Worm (Caenorhabditis elegans) whole organism, early embryonic: ENCODE results near the gene C53A5.13.

Experiments used
- B0310.2 ChIP-seq: sonication (generic microtip); optimal IDR thresholded peaks from 2 replicates; lab custom pipeline; 2016; ENCODE audit warnings: mild to moderate bottlenecking, missing genetic modification characterization, missing compliant biosample characterization
- F13C5.2 ChIP-seq: sonication (generic microtip); optimal IDR thresholded peaks from 2 replicates; lab custom pipeline; 2017; ENCODE audit warnings: mild to moderate bottlenecking, missing genetic modification characterization, inconsistent platforms, missing compliant biosample characterization
- aly-1 ChIP-seq: sonication (generic microtip); optimal IDR thresholded peaks from 2 replicates; lab custom pipeline; 2016; ENCODE audit warnings: missing genetic modification characterization, missing compliant biosample characterization
- ama-1 ChIP-seq: fragments of 150-350 bp; optimal IDR thresholded peaks from 2 replicates; lab custom pipeline; 2014
- ceh-13 ChIP-seq: fragments of 200-800 bp; sonication (Bioruptor generic); optimal IDR thresholded peaks from 2 replicates; lab custom pipeline; 2018; ENCODE audit warnings: mild to moderate bottlenecking, missing genetic modification characterization, missing compliant biosample characterization
- ets-7 ChIP-seq: sonication (generic microtip); optimal IDR thresholded peaks from 2 replicates; lab custom pipeline; 2016; ENCODE audit warnings: missing genotype, missing genetic modification characterization, missing compliant biosample characterization
- flt-1 ChIP-seq: fragments of 200-800 bp; sonication (Bioruptor generic); IDR thresholded peaks from 2 replicates; pipeline ENCODE4 v1.3.6; 2022; ENCODE audit warnings: missing genetic modification characterization, missing compliant biosample characterization
- hmbx-1 ChIP-seq: sonication (generic microtip); optimal IDR thresholded peaks from 2 replicates; lab custom pipeline; 2016; ENCODE audit warnings: mild to moderate bottlenecking, missing genetic modification characterization, missing compliant biosample characterization
- pes-1 ChIP-seq: fragments of 200-800 bp; sonication (Bioruptor generic); IDR thresholded peaks from 2 replicates; pipeline ENCODE4 v1.3.6; 2022; ENCODE audit warnings: missing genetic modification reagents, missing genetic modification characterization, missing compliant biosample characterization
- sea-1 ChIP-seq: fragments of 200-800 bp; sonication (Bioruptor generic); conservative IDR thresholded peaks from 2 replicates; pipeline ENCODE4 v1.3.6; 2022; ENCODE audit warnings: missing genetic modification characterization, missing compliant biosample characterization
- tbx-11 ChIP-seq: fragments of 200-800 bp; sonication (Bioruptor generic); IDR thresholded peaks from 2 replicates; pipeline ENCODE4 v1.3.6; 2022; ENCODE audit warnings: missing genetic modification characterization, missing compliant biosample characterization
- tbx-37 ChIP-seq: fragments of 200-800 bp; sonication (Bioruptor generic); conservative IDR thresholded peaks from 2 replicates; pipeline ENCODE4 v1.3.6; 2022; ENCODE audit warnings: missing genetic modification reagents, missing genetic modification characterization, missing compliant biosample characterization

ce11 chrV:14559312-14559711 lies 12.6 kb downstream of the C53A5.13 start, which contains the start of gene srt-32:
- TF ChIP-seq ama-1 (lab: Kevin White, UChicago) (no peak), pes-1 (GFP tag; lab: Robert Waterston, UW) (no peak), ets-7 (tag; lab: Kevin White, UChicago) (no peak), flt-1 (GFP tag; lab: Robert Waterston, UW) (no peak), ceh-13 (GFP tag; lab: Kevin White, UChicago) (no peak), hmbx-1 (no peak), aly-1 (tag; lab: Kevin White, UChicago) (no peak), sea-1 (no peak), tbx-11 (GFP tag; lab: Robert Waterston, UW) (no peak), B0310.2 (tag; lab: Kevin White, UChicago) (no peak), F13C5.2 (tag; lab: Kevin White, UChicago) (no peak), tbx-37 (GFP tag; lab: Robert Waterston, UW) (no peak)
